1 worm cellular context compared by ENCODE assay signal in the genomic region with DNA sequence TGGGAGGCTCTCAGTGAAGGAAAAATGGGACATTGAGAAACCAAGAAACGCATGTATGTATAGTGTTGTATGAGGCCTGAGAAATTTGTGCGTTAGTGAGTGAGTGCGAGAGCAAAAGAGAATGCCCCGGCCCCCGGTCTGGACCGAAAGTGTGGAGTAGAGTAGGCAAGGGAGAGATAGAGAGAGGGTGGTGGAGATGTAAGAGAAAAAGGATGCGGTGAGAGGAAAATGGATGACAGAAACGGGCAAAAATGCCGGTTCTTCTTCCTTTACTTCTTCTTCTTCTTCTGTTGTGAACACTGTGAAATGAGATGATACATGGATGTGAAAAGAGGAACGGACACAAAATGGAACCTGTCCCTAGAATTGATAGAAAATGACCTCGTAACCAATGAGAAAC.
TF ChIP-seq lines count a peak whose summit lies in the region.

No protein-coding gene starts in this region.

TF ChIP-seq in whole organism, L2 larva, 48 proteins besides CTCF, POLR2A, EP300 and RAD21 (continued from another document):
- TF ChIP-seq snpc-4 (tag; optimal IDR thresholded peaks at IDR 0.05; lab: Kevin White, UChicago): no peak
- TF ChIP-seq sem-4 (tag; optimal IDR thresholded peaks at IDR 0.05; lab: Kevin White, UChicago): no peak
- TF ChIP-seq unc-55 (GFP tag; optimal IDR thresholded peaks at IDR 0.05; lab: Kevin White, UChicago): peak; percentile 7
- peak; percentile 30 for TF ChIP-seq F13H6.1 (tag; optimal IDR thresholded peaks at IDR 0.05; lab: Kevin White, UChicago)
- TF ChIP-seq R02D3.7 (tag; optimal IDR thresholded peaks at IDR 0.05; lab: Kevin White, UChicago): no peak
- no peak for TF ChIP-seq mab-5 (tag; optimal IDR thresholded peaks at IDR 0.05; lab: Kevin White, UChicago)
- TF ChIP-seq unc-39 (tag; optimal IDR thresholded peaks at IDR 0.05; lab: Kevin White, UChicago): no peak
- TF ChIP-seq nhr-129 (tag; optimal IDR thresholded peaks at IDR 0.05; lab: Kevin White, UChicago): peak; percentile 29
- no peak for TF ChIP-seq sma-3 (GFP tag; optimal IDR thresholded peaks at IDR 0.05; lab: Kevin White, UChicago)
- TF ChIP-seq nhr-25 (tag; optimal IDR thresholded peaks at IDR 0.05; lab: Kevin White, UChicago): no peak
- TF ChIP-seq C34F6.9 (tag; optimal IDR thresholded peaks at IDR 0.05; lab: Kevin White, UChicago): peak; percentile 30
- TF ChIP-seq fos-1 (tag; optimal IDR thresholded peaks at IDR 0.05; lab: Kevin White, UChicago): peak; percentile 5
- TF ChIP-seq ZK546.5 (tag; optimal IDR thresholded peaks at IDR 0.05; lab: Kevin White, UChicago): no peak
- TF ChIP-seq elt-1 (tag; optimal IDR thresholded peaks at IDR 0.05; lab: Kevin White, UChicago): no peak
- TF ChIP-seq nhr-11 (tag; optimal IDR thresholded peaks at IDR 0.05; lab: Kevin White, UChicago): no peak
- TF ChIP-seq nhr-23 (tag; optimal IDR thresholded peaks at IDR 0.05; lab: Kevin White, UChicago): no peak
- TF ChIP-seq unc-62 (GFP tag; optimal IDR thresholded peaks at IDR 0.05; lab: Kevin White, UChicago): no peak
- TF ChIP-seq ztf-1 (GFP tag; conservative IDR thresholded peaks at IDR 0.05; lab: Robert Waterston, UW): no peak
- no peak for TF ChIP-seq nhr-10 (tag; optimal IDR thresholded peaks at IDR 0.05; lab: Kevin White, UChicago)
- TF ChIP-seq aly-2 (tag; optimal IDR thresholded peaks at IDR 0.05; lab: Kevin White, UChicago): no peak
- TF ChIP-seq zag-1 (tag; optimal IDR thresholded peaks at IDR 0.05; lab: Kevin White, UChicago): no peak
- no peak for TF ChIP-seq dmd-4 (tag; optimal IDR thresholded peaks at IDR 0.05; lab: Kevin White, UChicago)
- no peak for TF ChIP-seq ama-1 (optimal IDR thresholded peaks at IDR 0.05; lab: Kevin White, UChicago)
- TF ChIP-seq mdl-1 (tag; optimal IDR thresholded peaks at IDR 0.05; lab: Kevin White, UChicago): no peak
- TF ChIP-seq ceh-82 (tag; optimal IDR thresholded peaks at IDR 0.05; lab: Kevin White, UChicago): no peak
- TF ChIP-seq lsy-2 (tag; optimal IDR thresholded peaks at IDR 0.05; lab: Kevin White, UChicago): peak in 1 of 2 experiments; percentile 12
